Fruit fly (Drosophila melanogaster) S2 (cell line): ENCODE results near the gene CG14223.

Experiments used
- CG8478 ChIP-seq: fragments of >200 bp; optimal IDR thresholded peaks from 2 replicates; lab custom pipeline; 2018
- CTCF ChIP-seq, 2 experiments: fragments of >200 bp; optimal IDR thresholded peaks; 2 replicates each; lab custom pipeline; 2018

DNA sequence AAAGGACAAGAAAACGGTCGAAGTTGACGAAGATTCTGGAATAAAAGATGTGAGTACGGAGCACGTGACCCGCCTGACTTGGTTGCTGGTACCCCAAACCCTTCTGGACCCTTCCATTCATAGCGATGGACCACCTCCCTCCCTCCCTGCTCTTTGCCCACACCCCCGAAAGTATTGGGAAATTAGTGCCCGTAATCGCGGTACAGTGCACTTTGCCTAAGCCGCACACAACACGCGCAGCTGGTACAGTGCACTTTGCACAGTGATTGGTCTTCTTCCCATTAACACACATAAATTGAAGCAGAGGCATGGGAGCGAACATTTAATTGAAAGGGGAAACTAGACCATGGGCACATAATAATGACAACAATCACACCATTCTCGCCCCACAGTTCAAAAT, 20.3 kb upstream of the CG14223 start:
- TF ChIP-seq CTCF (optimal IDR thresholded peaks at IDR 0.05; lab: Kevin White, UChicago) (no peak), CG8478 (lab: Kevin White, UChicago) (no peak)
